Worm (Caenorhabditis elegans): ENCODE measurements around the gene ced-4.

DNA sequence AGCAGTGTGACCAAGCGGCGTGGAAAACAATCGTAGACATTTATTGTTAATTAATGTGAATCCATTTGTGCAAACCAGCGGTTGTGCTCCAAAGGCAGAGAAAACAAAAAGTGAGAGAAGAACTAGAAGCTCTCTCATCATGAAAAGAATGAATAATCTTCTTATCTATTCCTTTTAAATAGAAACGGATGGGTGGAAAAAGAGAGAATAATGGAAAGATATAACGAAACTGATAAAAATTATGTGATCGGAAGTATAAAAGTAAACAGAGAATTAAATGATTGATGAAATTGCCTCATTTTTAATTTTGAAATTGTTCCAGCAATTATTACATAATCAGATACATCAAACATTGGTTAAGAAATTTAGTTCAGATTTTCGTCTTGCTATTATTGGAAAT is 31.3 kb downstream of the ced-4 start, which contains the start of gene clec-5:
- TF ChIP-seq ama-1 (optimal IDR thresholded peaks at IDR 0.05): no peak
- no peak for TF ChIP-seq ceh-13 (GFP tag; optimal IDR thresholded peaks at IDR 0.05)
- no peak for TF ChIP-seq sea-1 (GFP tag; conservative IDR thresholded peaks at IDR 0.05)
- no peak for TF ChIP-seq hnd-1 (tag; optimal IDR thresholded peaks at IDR 0.05)
- no peak for TF ChIP-seq hmg-4 (GFP tag; optimal IDR thresholded peaks at IDR 0.05)
- TF ChIP-seq hmbx-1 (tag; optimal IDR thresholded peaks at IDR 0.05): no peak
- no peak for TF ChIP-seq flt-1 (GFP tag; IDR thresholded peaks at IDR 0.05)
- no peak for TF ChIP-seq pes-1 (GFP tag; IDR thresholded peaks at IDR 0.05)
- no peak for TF ChIP-seq scrt-1 (GFP tag; IDR thresholded peaks at IDR 0.05)
- no peak for TF ChIP-seq aly-1 (tag; optimal IDR thresholded peaks at IDR 0.05)
- TF ChIP-seq ets-7 (tag; optimal IDR thresholded peaks at IDR 0.05): no peak
- no peak for TF ChIP-seq tra-4 (tag; optimal IDR thresholded peaks at IDR 0.05)

Measured in whole organism, early embryonic.